Worm (Caenorhabditis elegans): ENCODE results near the gene dpf-1.

ce11 chrV:15497731-15498130 lies 26.6 kb downstream of the dpf-1 start:
- TF ChIP-seq klf-2 (GFP tag; conservative IDR thresholded peaks at IDR 0.05) (no peak), ref-1 (GFP tag; conservative IDR thresholded peaks at IDR 0.05) (no peak), cog-1 (tag; optimal IDR thresholded peaks at IDR 0.05) (peak; percentile 12), med-1 (GFP tag; optimal IDR thresholded peaks at IDR 0.05; ENCODE audit: insufficient read depth) (no peak), flt-1 (GFP tag; IDR thresholded peaks at IDR 0.05) (no peak), T22C8.4 (GFP tag; IDR thresholded peaks at IDR 0.05) (no peak), ztf-29 (GFP tag; IDR thresholded peaks at IDR 0.05) (peak; percentile 53; the same call in 1 of the 2 replicates)
